Worm (Caenorhabditis elegans): ENCODE results near the gene srw-40.

srw-40 gene

ce11 chrII:4341484-4341883 is 25.6 kb upstream of the srw-40 start:
- TF ChIP-seq ces-1 (GFP tag; optimal IDR thresholded peaks at IDR 0.05) (no peak), nhr-76 (tag; optimal IDR thresholded peaks at IDR 0.05) (no peak), elt-1 (tag; optimal IDR thresholded peaks at IDR 0.05; ENCODE audit: borderline replicate concordance, insufficient read depth) (no peak), cnd-1 (tag; optimal IDR thresholded peaks at IDR 0.05) (no peak), nhr-237 (tag; optimal IDR thresholded peaks at IDR 0.05) (no peak), lin-32 (GFP tag; optimal IDR thresholded peaks at IDR 0.05) (no peak), ceh-39 (tag; optimal IDR thresholded peaks at IDR 0.05) (no peak), sem-2 (GFP tag; optimal IDR thresholded peaks at IDR 0.05) (no peak), elt-3 (tag; optimal IDR thresholded peaks at IDR 0.05) (no peak), mls-2 (tag; optimal IDR thresholded peaks at IDR 0.05) (no peak), unc-120 (tag; optimal IDR thresholded peaks at IDR 0.05; ENCODE audit: poor library complexity, severe bottlenecking) (no peak), nhr-2 (tag; optimal IDR thresholded peaks at IDR 0.05) (no peak), ceh-83 (GFP tag; optimal IDR thresholded peaks at IDR 0.05) (no peak), nhr-28 (tag; optimal IDR thresholded peaks at IDR 0.05) (no peak), lin-13 (tag; optimal IDR thresholded peaks at IDR 0.05) (no peak)

ce11 chrII:4339882-4340281 is 24.0 kb upstream of the srw-40 start, which contains the start of gene athp-2:
Gene athp-2, plus strand, starts transcription at chrII:4340182.
- TF ChIP-seq cnd-1 (tag; optimal IDR thresholded peaks at IDR 0.05): no peak
- no peak for TF ChIP-seq nhr-237 (tag; optimal IDR thresholded peaks at IDR 0.05)
- no peak for TF ChIP-seq nhr-12 (tag; optimal IDR thresholded peaks at IDR 0.05)
- TF ChIP-seq unc-62 (GFP tag; optimal IDR thresholded peaks at IDR 0.05): no peak
- no peak for TF ChIP-seq elt-1 (tag; optimal IDR thresholded peaks at IDR 0.05; ENCODE audit: borderline replicate concordance, insufficient read depth)
- TF ChIP-seq ceh-43 (GFP tag; optimal IDR thresholded peaks at IDR 0.05): no peak
- no peak for TF ChIP-seq lin-32 (GFP tag; optimal IDR thresholded peaks at IDR 0.05)
- no peak for TF ChIP-seq nhr-2 (tag; optimal IDR thresholded peaks at IDR 0.05)
- TF ChIP-seq sptf-1 (tag; optimal IDR thresholded peaks at IDR 0.05): no peak
- TF ChIP-seq elt-3 (tag; optimal IDR thresholded peaks at IDR 0.05): no peak
- no peak for TF ChIP-seq M03D4.4 (tag; optimal IDR thresholded peaks at IDR 0.05)
- no peak for TF ChIP-seq lin-13 (tag; optimal IDR thresholded peaks at IDR 0.05)
- no peak for TF ChIP-seq nhr-28 (tag; optimal IDR thresholded peaks at IDR 0.05)
- no peak for TF ChIP-seq ham-2 (GFP tag; optimal IDR thresholded peaks at IDR 0.05)
- TF ChIP-seq unc-120 (tag; optimal IDR thresholded peaks at IDR 0.05; ENCODE audit: poor library complexity, severe bottlenecking): no peak
- no peak for TF ChIP-seq ceh-83 (GFP tag; optimal IDR thresholded peaks at IDR 0.05)

ce11 chrII:4337731-4338130 is 21.8 kb upstream of the srw-40 start:
- no peak for TF ChIP-seq ham-2 (GFP tag; optimal IDR thresholded peaks at IDR 0.05)
- TF ChIP-seq nhr-12 (tag; optimal IDR thresholded peaks at IDR 0.05): no peak
- TF ChIP-seq mls-2 (tag; optimal IDR thresholded peaks at IDR 0.05): no peak
- TF ChIP-seq nhr-28 (tag; optimal IDR thresholded peaks at IDR 0.05): no peak
- no peak for TF ChIP-seq nhr-2 (tag; optimal IDR thresholded peaks at IDR 0.05)
- no peak for TF ChIP-seq pha-4 (tag; optimal IDR thresholded peaks at IDR 0.05)
- TF ChIP-seq lin-13 (tag; optimal IDR thresholded peaks at IDR 0.05): no peak
- no peak for TF ChIP-seq lsy-2 (tag; optimal IDR thresholded peaks at IDR 0.05)
- TF ChIP-seq sem-2 (GFP tag; optimal IDR thresholded peaks at IDR 0.05): no peak
- no peak for TF ChIP-seq sptf-1 (tag; optimal IDR thresholded peaks at IDR 0.05)
- TF ChIP-seq flh-1 (GFP tag; optimal IDR thresholded peaks at IDR 0.05): no peak
- no peak for TF ChIP-seq lin-32 (GFP tag; optimal IDR thresholded peaks at IDR 0.05)
- TF ChIP-seq M03D4.4 (tag; optimal IDR thresholded peaks at IDR 0.05): no peak
- no peak for TF ChIP-seq nhr-76 (tag; optimal IDR thresholded peaks at IDR 0.05)
- no peak for TF ChIP-seq unc-120 (tag; optimal IDR thresholded peaks at IDR 0.05; ENCODE audit: poor library complexity, severe bottlenecking)
- no peak for TF ChIP-seq zip-8 (tag; optimal IDR thresholded peaks at IDR 0.05)
- TF ChIP-seq nhr-237 (tag; optimal IDR thresholded peaks at IDR 0.05): no peak
- TF ChIP-seq elt-3 (tag; optimal IDR thresholded peaks at IDR 0.05): no peak

- no peak for TF ChIP-seq drap-1 (GFP tag; optimal IDR thresholded peaks at IDR 0.05)
- TF ChIP-seq nhr-2 (tag; optimal IDR thresholded peaks at IDR 0.05): no peak
- no peak for TF ChIP-seq cnd-1 (tag; optimal IDR thresholded peaks at IDR 0.05)
- TF ChIP-seq unc-120 (tag; optimal IDR thresholded peaks at IDR 0.05; ENCODE audit: poor library complexity, severe bottlenecking): no peak
- TF ChIP-seq lsy-2 (tag; optimal IDR thresholded peaks at IDR 0.05): no peak
Measured at ce11 chrII:4334448-4334847, 18.5 kb upstream of the srw-40 start, which contains the start of gene madf-3. Gene madf-3, plus strand, starts transcription at chrII:4334748.

ce11 chrII:4328716-4329115 is 12.8 kb upstream of the srw-40 start, which contains the start of gene H20J04.4:
Gene H20J04.4, plus strand, starts transcription at chrII:4329016.
- TF ChIP-seq ceh-39 (tag; optimal IDR thresholded peaks at IDR 0.05) (no peak), ces-1 (GFP tag; optimal IDR thresholded peaks at IDR 0.05) (no peak), nhr-12 (tag; optimal IDR thresholded peaks at IDR 0.05) (no peak), nhr-237 (tag; optimal IDR thresholded peaks at IDR 0.05) (no peak), lin-32 (GFP tag; optimal IDR thresholded peaks at IDR 0.05) (no peak), ham-2 (GFP tag; optimal IDR thresholded peaks at IDR 0.05) (no peak), nhr-2 (tag; optimal IDR thresholded peaks at IDR 0.05) (no peak), ceh-83 (GFP tag; optimal IDR thresholded peaks at IDR 0.05) (no peak), unc-120 (tag; optimal IDR thresholded peaks at IDR 0.05; ENCODE audit: poor library complexity, severe bottlenecking) (no peak), bed-3 (GFP tag; optimal IDR thresholded peaks at IDR 0.05) (no peak)
